Worm (Caenorhabditis elegans) whole organism, L4/young adult: ENCODE measurements around the gene glb-13.

Experiments
- W03F9.2 ChIP-seq: fragments of 150-350 bp; optimal IDR thresholded peaks from 2 replicates; lab custom pipeline; 2014; ENCODE audit warnings: missing biosample characterization, missing genetic modification characterization
- dao-5 ChIP-seq: sonication (generic microtip); optimal IDR thresholded peaks from 2 replicates; lab custom pipeline; 2016; ENCODE audit warnings: missing genotype, missing genetic modification characterization, moderate library complexity, missing compliant biosample characterization
- him-1 ChIP-seq: sonication (generic microtip); optimal IDR thresholded peaks from 2 replicates; lab custom pipeline; 2016; ENCODE audit warnings: missing genotype, missing genetic modification reagents, missing genetic modification characterization, missing compliant biosample characterization

ce11 chrX:12350207-12350606, 28.0 kb downstream of the glb-13 start, which contains the start of gene F42F12.3:
- TF ChIP-seq W03F9.2 (tag; lab: Kevin White, UChicago): no peak
- no peak for TF ChIP-seq dao-5 (tag; lab: Kevin White, UChicago)
- TF ChIP-seq him-1: no peak
